Fruit fly (Drosophila melanogaster) whole organism, embryonic: ENCODE results near the gene CG14676.

Source experiments
- ATbp ChIP-seq: fragments of 200-800 bp; sonication (Bioruptor generic); optimal IDR thresholded peaks from 2 replicates; lab custom pipeline; 2017; ENCODE audit warnings: missing biosample characterization, mild to moderate bottlenecking, missing genetic modification characterization, missing genetic modification reagents
- Adf1 ChIP-seq: fragments of 200-800 bp; sonication (Bioruptor generic); IDR thresholded peaks from 2 replicates; pipeline ENCODE4 v1.3.6; 2022; ENCODE audit warnings: missing biosample characterization, missing genetic modification characterization
- C15 ChIP-seq: fragments of 200-800 bp; sonication (Bioruptor generic); IDR thresholded peaks from 3 replicates; pipeline ENCODE4 v1.3.6; 2022; ENCODE audit warnings: missing biosample characterization, missing genetic modification characterization
- CG1024 ChIP-seq: fragments of 200-800 bp; sonication (Bioruptor generic); IDR thresholded peaks from 2 replicates; pipeline ENCODE4 v1.3.6; 2022; ENCODE audit warnings: missing biosample characterization, missing genetic modification characterization
- CG10267 ChIP-seq: fragments of 200-800 bp; sonication (Bioruptor generic); optimal IDR thresholded peaks from 2 replicates; lab custom pipeline; 2018; ENCODE audit warnings: missing biosample characterization, mild to moderate bottlenecking, missing genetic modification characterization, moderate library complexity
- CG11247 ChIP-seq: fragments of 200-800 bp; sonication (Bioruptor generic); IDR thresholded peaks from 2 replicates; pipeline ENCODE4 v1.3.6; 2022; ENCODE audit warnings: missing biosample characterization, missing genetic modification characterization
- CG11398 ChIP-seq: fragments of 200-800 bp; sonication (Bioruptor generic); optimal IDR thresholded peaks from 2 replicates; lab custom pipeline; 2016; ENCODE audit warnings: missing biosample characterization, missing genetic modification characterization
- CG12155 ChIP-seq: fragments of 200-800 bp; sonication (Bioruptor generic); optimal IDR thresholded peaks from 3 replicates; lab custom pipeline; 2016; ENCODE audit warnings: missing biosample characterization, missing genetic modification characterization
- CG12299 ChIP-seq: fragments of 200-800 bp; sonication (Bioruptor generic); optimal IDR thresholded peaks from 2 replicates; lab custom pipeline; 2018; ENCODE audit warnings: missing biosample characterization, mild to moderate bottlenecking, missing genetic modification characterization
- CG13296 ChIP-seq: fragments of 200-800 bp; sonication (Bioruptor generic); optimal IDR thresholded peaks from 3 replicates; lab custom pipeline; 2018; ENCODE audit warnings: missing biosample characterization, mild to moderate bottlenecking, missing genetic modification characterization
- CG14441 ChIP-seq: fragments of 200-800 bp; sonication (Bioruptor generic); IDR thresholded peaks from 2 replicates; pipeline ENCODE4 v1.3.6; 2022; ENCODE audit warnings: missing biosample characterization, missing genetic modification characterization
- CG15601 ChIP-seq: fragments of 200-800 bp; sonication (Bioruptor generic); optimal IDR thresholded peaks from 3 replicates; lab custom pipeline; 2019; ENCODE audit warnings: missing biosample characterization, mild to moderate bottlenecking, missing genetic modification characterization, moderate library complexity
- CG17385 ChIP-seq: fragments of 200-800 bp; sonication (Bioruptor generic); optimal IDR thresholded peaks from 3 replicates; lab custom pipeline; 2018; ENCODE audit warnings: missing biosample characterization, mild to moderate bottlenecking, missing genetic modification characterization
- CG17568 ChIP-seq: fragments of 200-800 bp; sonication (Bioruptor generic); optimal IDR thresholded peaks from 2 replicates; lab custom pipeline; 2018; ENCODE audit warnings: missing biosample characterization, mild to moderate bottlenecking, missing genetic modification characterization, moderate library complexity
- CG18011 ChIP-seq: fragments of 200-800 bp; sonication (Bioruptor generic); optimal IDR thresholded peaks from 2 replicates; lab custom pipeline; 2017; ENCODE audit warnings: missing biosample characterization, missing genetic modification characterization, mild to moderate bottlenecking, moderate library complexity, missing genotype
- CG2199 ChIP-seq: fragments of 200-800 bp; sonication (Bioruptor generic); IDR thresholded peaks from 3 replicates; pipeline ENCODE4 v1.3.6; 2022; ENCODE audit warnings: missing biosample characterization, missing genetic modification characterization
- CG32772 ChIP-seq: fragments of 200-800 bp; sonication (Bioruptor generic); IDR thresholded peaks from 2 replicates; pipeline ENCODE4 v1.3.6; 2022; ENCODE audit warnings: missing biosample characterization, missing genetic modification characterization
- CG3407 ChIP-seq: fragments of 200-800 bp; sonication (Bioruptor generic); optimal IDR thresholded peaks from 2 replicates; lab custom pipeline; 2018; ENCODE audit warnings: missing biosample characterization, mild to moderate bottlenecking, missing genetic modification characterization
- CG5245 ChIP-seq: fragments of 200-800 bp; sonication (Bioruptor generic); optimal IDR thresholded peaks from 3 replicates; lab custom pipeline; 2016; ENCODE audit warnings: missing biosample characterization, missing genetic modification characterization
- CG6813 ChIP-seq: fragments of 200-800 bp; sonication (Bioruptor generic); optimal IDR thresholded peaks from 2 replicates; lab custom pipeline; 2017; ENCODE audit warnings: missing biosample characterization, missing genetic modification characterization, mild to moderate bottlenecking, moderate library complexity, missing genetic modification reagents
- CG7786 ChIP-seq: fragments of 200-800 bp; sonication (Bioruptor generic); optimal IDR thresholded peaks from 2 replicates; lab custom pipeline; 2016; ENCODE audit warnings: missing biosample characterization, missing genetic modification characterization
- CG8089 ChIP-seq: fragments of 200-800 bp; sonication (Bioruptor generic); optimal IDR thresholded peaks from 3 replicates; lab custom pipeline; 2016; ENCODE audit warnings: missing biosample characterization, missing genetic modification characterization
- CG9797 ChIP-seq: fragments of 200-800 bp; sonication (Bioruptor generic); optimal IDR thresholded peaks from 3 replicates; lab custom pipeline; 2018; ENCODE audit warnings: missing biosample characterization, mild to moderate bottlenecking, missing genetic modification characterization
- CrebB ChIP-seq: fragments of 200-800 bp; sonication (Bioruptor generic); optimal IDR thresholded peaks from 3 replicates; lab custom pipeline; 2018; ENCODE audit warnings: missing biosample characterization, mild to moderate bottlenecking, missing genetic modification characterization
- Dip3 ChIP-seq: fragments of 200-800 bp; sonication (Bioruptor generic); optimal IDR thresholded peaks from 3 replicates; lab custom pipeline; 2016; ENCODE audit warnings: missing biosample characterization, missing genetic modification characterization
- E2f1 ChIP-seq: fragments of 200-800 bp; sonication (Bioruptor generic); IDR thresholded peaks from 2 replicates; pipeline ENCODE4 v1.3.6; 2022; ENCODE audit warnings: missing biosample characterization, missing genetic modification characterization
- Elba2 ChIP-seq: fragments of 200-800 bp; sonication (Bioruptor generic); optimal IDR thresholded peaks from 3 replicates; lab custom pipeline; 2016; ENCODE audit warnings: missing biosample characterization, missing genetic modification characterization
- Nf-YA ChIP-seq: fragments of 200-800 bp; sonication (Bioruptor generic); IDR thresholded peaks from 2 replicates; pipeline ENCODE4 v1.3.6; 2022; ENCODE audit warnings: missing biosample characterization, missing genetic modification characterization
- Pdp1 ChIP-seq, 2 experiments: fragments of 200-800 bp; sonication (Bioruptor generic); optimal IDR thresholded peaks; 3 replicates each; lab custom pipeline; 2016; ENCODE audit warnings: missing biosample characterization in 2 of 2, missing genetic modification characterization in 2 of 2, mild to moderate bottlenecking in 1 of 2, moderate library complexity in 1 of 2
- Sry-β ChIP-seq: fragments of 200-800 bp; sonication (Bioruptor generic); optimal IDR thresholded peaks from 2 replicates; lab custom pipeline; 2018; ENCODE audit warnings: missing biosample characterization, mild to moderate bottlenecking, missing genetic modification characterization, moderate library complexity
- Stat92E ChIP-seq, 3 experiments: fragments of >200 bp in 2 of 3; fragments of 200-800 bp in 1 of 3; sonication (Bioruptor generic) in 1 of 3; optimal IDR thresholded peaks; 2 replicates each; lab custom pipeline; 2017 to 2019; ENCODE audit warnings: missing biosample characterization in 3 of 3, missing genetic modification characterization in 3 of 3, mild to moderate bottlenecking in 1 of 3, moderate library complexity in 1 of 3
- amos ChIP-seq: fragments of 200-800 bp; sonication (Bioruptor generic); IDR thresholded peaks from 2 replicates; pipeline ENCODE4 v1.3.6; 2022; ENCODE audit warnings: missing biosample characterization, missing genetic modification characterization; ENCODE audit not compliant: partially characterized antibody
- az2 ChIP-seq: fragments of 200-800 bp; sonication (Bioruptor generic); optimal IDR thresholded peaks from 3 replicates; lab custom pipeline; 2016; ENCODE audit warnings: missing biosample characterization, missing genetic modification characterization
- cas ChIP-seq: fragments of 200-800 bp; sonication (Bioruptor generic); IDR thresholded peaks from 2 replicates; pipeline ENCODE4 v1.3.6; 2022; ENCODE audit warnings: missing biosample characterization, missing genetic modification characterization
- chn ChIP-seq: fragments of 200-800 bp; sonication (Bioruptor generic); optimal IDR thresholded peaks from 2 replicates; lab custom pipeline; 2016; ENCODE audit warnings: missing biosample characterization, missing genetic modification characterization
- dan ChIP-seq: fragments of 200-800 bp; sonication (Bioruptor generic); IDR thresholded peaks from 2 replicates; pipeline ENCODE4 v1.3.6; 2022; ENCODE audit warnings: missing biosample characterization, missing genetic modification characterization
- dm ChIP-seq: fragments of 200-800 bp; sonication (Bioruptor generic); optimal IDR thresholded peaks from 3 replicates; lab custom pipeline; 2016; ENCODE audit warnings: missing biosample characterization, missing genetic modification characterization
- gsb-n ChIP-seq: fragments of 200-800 bp; sonication (Bioruptor generic); optimal IDR thresholded peaks from 3 replicates; lab custom pipeline; 2018; ENCODE audit warnings: missing biosample characterization, mild to moderate bottlenecking, missing genetic modification characterization
- hb ChIP-seq: fragments of 200-800 bp; sonication (Bioruptor generic); IDR thresholded peaks from 3 replicates; pipeline ENCODE4 v1.3.6; 2022; ENCODE audit warnings: missing biosample characterization, missing genetic modification characterization; ENCODE audit not compliant: partially characterized antibody
- knrl ChIP-seq: fragments of 200-800 bp; sonication (Bioruptor generic); IDR thresholded peaks from 3 replicates; pipeline ENCODE4 v1.3.6; 2022; ENCODE audit warnings: missing biosample characterization, missing genetic modification characterization; ENCODE audit not compliant: partially characterized antibody
- nmo ChIP-seq: fragments of 200-800 bp; sonication (Bioruptor generic); optimal IDR thresholded peaks from 2 replicates; lab custom pipeline; 2018; ENCODE audit warnings: missing biosample characterization, mild to moderate bottlenecking, missing genetic modification characterization, moderate library complexity
- odd ChIP-seq: fragments of 200-800 bp; sonication (Bioruptor generic); optimal IDR thresholded peaks from 2 replicates; lab custom pipeline; 2017; ENCODE audit warnings: missing biosample characterization, mild to moderate bottlenecking, missing genetic modification characterization
- org-1 ChIP-seq: fragments of 200-800 bp; sonication (Bioruptor generic); optimal IDR thresholded peaks from 2 replicates; lab custom pipeline; 2017; ENCODE audit warnings: missing biosample characterization, missing genetic modification characterization
- salm ChIP-seq: fragments of 200-800 bp; sonication (Bioruptor generic); optimal IDR thresholded peaks from 2 replicates; lab custom pipeline; 2018; ENCODE audit warnings: missing biosample characterization, mild to moderate bottlenecking, missing genetic modification characterization
- so ChIP-seq: fragments of 200-800 bp; sonication (Bioruptor generic); IDR thresholded peaks from 3 replicates; pipeline ENCODE4 v1.3.6; 2022; ENCODE audit warnings: missing biosample characterization, missing genetic modification characterization
- sr ChIP-seq: fragments of 200-800 bp; sonication (Bioruptor generic); IDR thresholded peaks from 3 replicates; pipeline ENCODE4 v1.3.6; 2022; ENCODE audit warnings: missing biosample characterization, missing genetic modification characterization
- tap ChIP-seq: fragments of 200-800 bp; optimal IDR thresholded peaks from 3 replicates; lab custom pipeline; 2019; ENCODE audit warnings: missing biosample characterization, mild to moderate bottlenecking, missing genetic modification characterization, moderate library complexity
- trh ChIP-seq: fragments of 200-800 bp; sonication (Bioruptor generic); optimal IDR thresholded peaks from 2 replicates; lab custom pipeline; 2016; ENCODE audit warnings: missing biosample characterization, missing genetic modification characterization
- unc-4 ChIP-seq: fragments of 200-800 bp; sonication (Bioruptor generic); IDR thresholded peaks from 2 replicates; pipeline ENCODE4 v1.3.6; 2022; ENCODE audit warnings: missing biosample characterization, missing genetic modification characterization; ENCODE audit not compliant: partially characterized antibody
- wek ChIP-seq: fragments of 200-800 bp; sonication (Bioruptor generic); optimal IDR thresholded peaks from 3 replicates; lab custom pipeline; 2018; ENCODE audit warnings: missing biosample characterization, mild to moderate bottlenecking, missing genetic modification characterization, moderate library complexity

Gene CG14676

dm6 chr3R:5861218-5861902 is 14.3 kb downstream of the CG14676 start (continued):
- no peak for TF ChIP-seq CG5245
- TF ChIP-seq sr (GFP tag; lab: Robert Waterston, UW) = no peak
- TF ChIP-seq CG6813 = no peak
- no peak for TF ChIP-seq amos (GFP tag; lab: Robert Waterston, UW)
- TF ChIP-seq org-1 (GFP tag; lab: Kevin White, UChicago) = peak; percentile 7
- TF ChIP-seq knrl (GFP tag; lab: Robert Waterston, UW) = no peak
- TF ChIP-seq CG10267 (tag; lab: Kevin White, UChicago) = no peak
- peak; percentile 52 for TF ChIP-seq Dip3 (GFP tag; lab: Kevin White, UChicago)
- peak; percentile 21 for TF ChIP-seq CG7786 (GFP tag; lab: Kevin White, UChicago)
- no peak for TF ChIP-seq CG11398 (GFP tag; lab: Kevin White, UChicago)
- no peak for TF ChIP-seq CG13296 (GFP tag; lab: Kevin White, UChicago)
- TF ChIP-seq cas (GFP tag; lab: Robert Waterston, UW) = 0 out of 2 replicates have a peak, but pooled peaks have one; percentile 15
- TF ChIP-seq chn (GFP tag; lab: Kevin White, UChicago) = no peak
- TF ChIP-seq CG8089 = no peak
- no peak for TF ChIP-seq E2f1 (GFP tag; lab: Robert Waterston, UW)
- TF ChIP-seq trh (GFP tag; lab: Kevin White, UChicago) = no peak
- no peak for TF ChIP-seq CG18011
- TF ChIP-seq odd (GFP tag; lab: Kevin White, UChicago) = no peak
- TF ChIP-seq CG32772 = no peak
- TF ChIP-seq Nf-YA (GFP tag; lab: Robert Waterston, UW) = no peak
- TF ChIP-seq C15 (GFP tag; lab: Robert Waterston, UW) = no peak
- TF ChIP-seq wek (GFP tag; lab: Kevin White, UChicago) = no peak
- TF ChIP-seq CG14441 = no peak
- no peak for TF ChIP-seq gsb-n
- no peak for TF ChIP-seq dm (GFP tag; lab: Kevin White, UChicago)
- TF ChIP-seq CG1024 (GFP tag; lab: Robert Waterston, UW) = peak; percentile 22; the same call in 1 of the 2 replicates
- TF ChIP-seq Stat92E (GFP tag; optimal IDR thresholded peaks at IDR 0.05; lab: Kevin White, UChicago) = no peak
- TF ChIP-seq CG9797 (GFP tag; lab: Kevin White, UChicago) = no peak
- TF ChIP-seq hb (GFP tag; lab: Robert Waterston, UW) = no peak
- no peak for TF ChIP-seq az2 (GFP tag; lab: Kevin White, UChicago)
- TF ChIP-seq nmo (GFP tag; lab: Kevin White, UChicago) = peak; percentile 30
- TF ChIP-seq CG11247 = no peak
- no peak for TF ChIP-seq salm (tag; lab: Kevin White, UChicago)
- TF ChIP-seq CrebB (tag; lab: Kevin White, UChicago) = no peak
- no peak for TF ChIP-seq CG15601 (tag; lab: Kevin White, UChicago)
- TF ChIP-seq Pdp1 (GFP tag; optimal IDR thresholded peaks at IDR 0.05; lab: Kevin White, UChicago) = peak in 1 of 2 experiments; percentile 48
- TF ChIP-seq CG17568 (GFP tag; lab: Kevin White, UChicago) = no peak
- no peak for TF ChIP-seq ATbp (GFP tag; lab: Kevin White, UChicago)
- TF ChIP-seq Adf1 (GFP tag; lab: Robert Waterston, UW) = no peak
- TF ChIP-seq CG2199 (GFP tag; lab: Robert Waterston, UW) = no peak
- TF ChIP-seq Sry-β (GFP tag; lab: Kevin White, UChicago) = no peak
- TF ChIP-seq so (GFP tag; lab: Robert Waterston, UW) = no peak
- no peak for TF ChIP-seq tap (tag; lab: Kevin White, UChicago)
- no peak for TF ChIP-seq CG17385 (GFP tag; lab: Kevin White, UChicago)
- TF ChIP-seq unc-4 = no peak
- TF ChIP-seq dan = no peak
- peak; percentile 36 for TF ChIP-seq CG12155 (GFP tag; lab: Kevin White, UChicago)
- TF ChIP-seq Elba2 (GFP tag; lab: Kevin White, UChicago) = no peak
- TF ChIP-seq CG12299 (tag; lab: Kevin White, UChicago) = no peak
- TF ChIP-seq CG3407 = no peak
